Worm (Caenorhabditis elegans): ENCODE data around the gene F35A5.1.

The F35A5.1 gene

ce11 chrX:3785111-3785808, 22.0 kb upstream of the F35A5.1 start:
- no peak for TF ChIP-seq F37B4.10 (GFP tag; IDR thresholded peaks at IDR 0.05)
- no peak for TF ChIP-seq K12H6.12 (tag; optimal IDR thresholded peaks at IDR 0.05)
- peak; percentile 31; the same call in 1 of the 2 replicates for TF ChIP-seq cebp-1 (GFP tag; IDR thresholded peaks at IDR 0.05)
- peak; percentile 58 for TF ChIP-seq cebp-1 (tag; optimal IDR thresholded peaks at IDR 0.05)

- TF ChIP-seq Y56A3A.18 (GFP tag; IDR thresholded peaks at IDR 0.05) (no peak), B0035.1 (tag; optimal IDR thresholded peaks at IDR 0.05) (no peak), mcd-1 (GFP tag; IDR thresholded peaks at IDR 0.05) (0 out of 2 replicates have a peak, but pooled peaks have one; percentile 9), nfyb-1 (GFP tag; IDR thresholded peaks at IDR 0.05) (no peak), B0261.1 (tag; optimal IDR thresholded peaks at IDR 0.05) (no peak), ccch-3 (GFP tag; optimal IDR thresholded peaks at IDR 0.05) (no peak), bed-1 (GFP tag; IDR thresholded peaks at IDR 0.05) (no peak), cebp-1 (GFP tag; IDR thresholded peaks at IDR 0.05) (no peak), cebp-1 (tag; optimal IDR thresholded peaks at IDR 0.05) (peak; percentile 15), Y79H2A.3 (GFP tag; conservative IDR thresholded peaks at IDR 0.05) (no peak), repo-1 (tag; optimal IDR thresholded peaks at IDR 0.05) (no peak), B0019.2 (GFP tag; conservative IDR thresholded peaks at IDR 0.05) (no peak), F49E8.2 (tag; optimal IDR thresholded peaks at IDR 0.05; ENCODE audit: insufficient read depth) (no peak), athp-1 (tag; optimal IDR thresholded peaks at IDR 0.05) (no peak), lin-40 (tag; optimal IDR thresholded peaks at IDR 0.05) (peak; percentile 5), zfh-2 (GFP tag; conservative IDR thresholded peaks at IDR 0.05) (0 out of 2 replicates have a peak, but pooled peaks have one; percentile 35), F33H1.4 (GFP tag; IDR thresholded peaks at IDR 0.05) (no peak), ztf-26 (tag; optimal IDR thresholded peaks at IDR 0.05) (no peak), attf-5 (GFP tag; optimal IDR thresholded peaks at IDR 0.05) (no peak), K11D2.4 (GFP tag; IDR thresholded peaks at IDR 0.05) (0 out of 2 replicates have a peak, but pooled peaks have one; percentile 36), F39B2.1 (GFP tag; IDR thresholded peaks at IDR 0.05) (no peak), ekl-4 (GFP tag; IDR thresholded peaks at IDR 0.05) (no peak), F37B4.10 (GFP tag; IDR thresholded peaks at IDR 0.05) (no peak), ceh-27 (GFP tag; optimal IDR thresholded peaks at IDR 0.05) (peak; percentile 48), ceh-100 (GFP tag; IDR thresholded peaks at IDR 0.05) (no peak), tlf-1 (GFP tag; optimal IDR thresholded peaks at IDR 0.05) (no peak), ZK185.1 (tag; optimal IDR thresholded peaks at IDR 0.05; ENCODE audit: poor library complexity, severe bottlenecking) (no peak), rpc-1 (optimal IDR thresholded peaks at IDR 0.05) (no peak), rpc-1 (tag; optimal IDR thresholded peaks at IDR 0.05) (no peak), tbx-9 (tag; optimal IDR thresholded peaks at IDR 0.05; ENCODE audit: borderline replicate concordance) (no peak), snpc-1.3 (tag; optimal IDR thresholded peaks at IDR 0.05; ENCODE audit: insufficient read depth) (no peak), C06A6.2 (GFP tag; conservative IDR thresholded peaks at IDR 0.05) (no peak), ceh-58 (GFP tag; IDR thresholded peaks at IDR 0.05) (no peak), ceh-91 (GFP tag; IDR thresholded peaks at IDR 0.05) (no peak), snpc-1.1 (tag; optimal IDR thresholded peaks at IDR 0.05; ENCODE audit: insufficient read depth) (no peak), ztf-18 (tag; optimal IDR thresholded peaks at IDR 0.05) (no peak), Y53F4B.3 (GFP tag; IDR thresholded peaks at IDR 0.05) (no peak), somi-1 (GFP tag; optimal IDR thresholded peaks at IDR 0.05) (peak; percentile 32)
Observed at ce11 chrX:3787431-3788076, 19.7 kb upstream of the F35A5.1 start, which contains the start of gene pmpl-1. TSS of gene pmpl-1 (plus strand) at chrX:3788026.
